Worm (Caenorhabditis elegans) whole organism, L3 larva: Measurements from ENCODE around the gene srh-85.

Experiments
- R02D3.7 ChIP-seq: fragments of 150-350 bp; optimal IDR thresholded peaks from 2 replicates; lab custom pipeline; 2014; ENCODE audit warnings: missing biosample characterization, missing genetic modification characterization
- ama-1 ChIP-seq: fragments of 150-350 bp; optimal IDR thresholded peaks from 2 replicates; lab custom pipeline; 2018
- ceh-16 ChIP-seq: sonication (generic microtip); optimal IDR thresholded peaks from 2 replicates; lab custom pipeline; 2017; ENCODE audit warnings: missing biosample characterization, missing genetic modification characterization
- ceh-28 ChIP-seq: fragments of 150-350 bp; optimal IDR thresholded peaks from 2 replicates; lab custom pipeline; 2014; ENCODE audit warnings: missing biosample characterization, missing genetic modification reagents, missing genetic modification characterization
- ceh-82 ChIP-seq: fragments of 150-350 bp; optimal IDR thresholded peaks from 2 replicates; lab custom pipeline; 2014; ENCODE audit warnings: missing biosample characterization, missing genetic modification characterization
- daf-12 ChIP-seq: fragments of 150-350 bp; optimal IDR thresholded peaks from 2 replicates; lab custom pipeline; 2014; ENCODE audit warnings: missing biosample characterization, missing genetic modification reagents, missing genetic modification characterization
- egl-27 ChIP-seq: sonication (generic microtip); optimal IDR thresholded peaks from 4 replicates; lab custom pipeline; 2017; ENCODE audit warnings: missing biosample characterization, missing genetic modification reagents, missing genetic modification characterization
- elt-2 ChIP-seq: sonication (generic microtip); optimal IDR thresholded peaks from 2 replicates; lab custom pipeline; 2016; ENCODE audit warnings: missing genetic modification reagents, mild to moderate bottlenecking, missing genetic modification characterization, missing compliant biosample characterization
- fkh-2 ChIP-seq: fragments of 150-350 bp; optimal IDR thresholded peaks from 2 replicates; lab custom pipeline; 2014; ENCODE audit warnings: missing biosample characterization, missing genetic modification reagents, missing genetic modification characterization
- fos-1 ChIP-seq: fragments of 150-350 bp; optimal IDR thresholded peaks from 2 replicates; lab custom pipeline; 2014; ENCODE audit warnings: missing biosample characterization, missing genetic modification characterization
- hmg-11 ChIP-seq: sonication (generic microtip); optimal IDR thresholded peaks from 2 replicates; lab custom pipeline; 2016; ENCODE audit warnings: missing genetic modification characterization, missing compliant biosample characterization
- jun-1 ChIP-seq: fragments of 150-350 bp; optimal IDR thresholded peaks from 2 replicates; lab custom pipeline; 2014; ENCODE audit warnings: missing biosample characterization, missing genetic modification reagents, missing genetic modification characterization
- lin-15B ChIP-seq: fragments of 150-350 bp; optimal IDR thresholded peaks from 2 replicates; lab custom pipeline; 2014; ENCODE audit warnings: missing biosample characterization, missing genetic modification characterization
- lsy-12 ChIP-seq: sonication (generic microtip); optimal IDR thresholded peaks from 2 replicates; lab custom pipeline; 2016; ENCODE audit warnings: mild to moderate bottlenecking, missing genetic modification characterization, missing compliant biosample characterization
- mdl-1 ChIP-seq: fragments of 150-350 bp; optimal IDR thresholded peaks from 2 replicates; lab custom pipeline; 2014; ENCODE audit warnings: missing biosample characterization, missing genetic modification characterization
- mml-1 ChIP-seq: fragments of 150-350 bp; sonication (generic microtip); optimal IDR thresholded peaks from 3 replicates; lab custom pipeline; 2014; ENCODE audit warnings: missing biosample characterization, missing genetic modification characterization
- nfya-1 ChIP-seq: sonication (generic microtip); optimal IDR thresholded peaks from 2 replicates; lab custom pipeline; 2017; ENCODE audit warnings: missing genetic modification characterization, mild to moderate bottlenecking, missing compliant biosample characterization, antibody characterized with exemption, moderate library complexity; ENCODE audit not compliant: insufficient read depth
- nhr-11 ChIP-seq: fragments of 150-350 bp; optimal IDR thresholded peaks from 2 replicates; lab custom pipeline; 2014; ENCODE audit warnings: missing biosample characterization, missing genetic modification characterization
- nhr-12 ChIP-seq: fragments of 150-350 bp; optimal IDR thresholded peaks from 2 replicates; lab custom pipeline; 2014; ENCODE audit warnings: missing biosample characterization, missing genetic modification characterization
- nhr-23 ChIP-seq: fragments of 150-350 bp; optimal IDR thresholded peaks from 2 replicates; lab custom pipeline; 2014; ENCODE audit warnings: missing biosample characterization, missing genetic modification reagents, missing genetic modification characterization
- nhr-237 ChIP-seq: fragments of 150-350 bp; optimal IDR thresholded peaks from 2 replicates; lab custom pipeline; 2014; ENCODE audit warnings: missing biosample characterization, missing genetic modification characterization
- nhr-28 ChIP-seq: fragments of 150-350 bp; optimal IDR thresholded peaks from 2 replicates; lab custom pipeline; 2014; ENCODE audit warnings: missing biosample characterization, missing genetic modification characterization
- nhr-67 ChIP-seq: fragments of 150-350 bp; optimal IDR thresholded peaks from 2 replicates; lab custom pipeline; 2014; ENCODE audit warnings: missing biosample characterization, missing genetic modification characterization
- nhr-76 ChIP-seq: fragments of 150-350 bp; sonication (generic microtip); optimal IDR thresholded peaks from 5 replicates; lab custom pipeline; 2014; ENCODE audit warnings: missing biosample characterization, missing genetic modification characterization
- nhr-77 ChIP-seq: fragments of 150-350 bp; optimal IDR thresholded peaks from 2 replicates; lab custom pipeline; 2014; ENCODE audit warnings: missing biosample characterization, missing genetic modification characterization
- pha-4 ChIP-seq: fragments of 150-350 bp; optimal IDR thresholded peaks from 2 replicates; lab custom pipeline; 2014; ENCODE audit warnings: missing biosample characterization, missing genetic modification reagents, missing genetic modification characterization
- pqm-1 ChIP-seq: fragments of 150-350 bp; optimal IDR thresholded peaks from 2 replicates; lab custom pipeline; 2017; ENCODE audit warnings: missing biosample characterization, missing genetic modification characterization, inconsistent platforms
- skn-1 ChIP-seq: fragments of 150-350 bp; optimal IDR thresholded peaks from 2 replicates; lab custom pipeline; 2014; ENCODE audit warnings: missing biosample characterization, missing genetic modification characterization
- snpc-4 ChIP-seq: fragments of 150-350 bp; optimal IDR thresholded peaks from 2 replicates; lab custom pipeline; 2014; ENCODE audit warnings: missing biosample characterization, missing genetic modification characterization
- unc-39 ChIP-seq: sonication (generic microtip); optimal IDR thresholded peaks from 4 replicates; lab custom pipeline; 2017; ENCODE audit warnings: missing biosample characterization, missing genetic modification characterization
- unc-62 ChIP-seq: fragments of 150-350 bp; sonication (generic microtip); optimal IDR thresholded peaks from 4 replicates; lab custom pipeline; 2014; ENCODE audit warnings: missing biosample characterization, missing genetic modification reagents, missing genetic modification characterization
- ztf-11 ChIP-seq: fragments of 150-350 bp; optimal IDR thresholded peaks from 2 replicates; lab custom pipeline; 2014; ENCODE audit warnings: missing biosample characterization, missing genetic modification characterization
- ztf-4 ChIP-seq: fragments of 150-350 bp; optimal IDR thresholded peaks from 2 replicates; lab custom pipeline; 2014; ENCODE audit warnings: missing biosample characterization, missing genetic modification characterization

Gene srh-85

DNA sequence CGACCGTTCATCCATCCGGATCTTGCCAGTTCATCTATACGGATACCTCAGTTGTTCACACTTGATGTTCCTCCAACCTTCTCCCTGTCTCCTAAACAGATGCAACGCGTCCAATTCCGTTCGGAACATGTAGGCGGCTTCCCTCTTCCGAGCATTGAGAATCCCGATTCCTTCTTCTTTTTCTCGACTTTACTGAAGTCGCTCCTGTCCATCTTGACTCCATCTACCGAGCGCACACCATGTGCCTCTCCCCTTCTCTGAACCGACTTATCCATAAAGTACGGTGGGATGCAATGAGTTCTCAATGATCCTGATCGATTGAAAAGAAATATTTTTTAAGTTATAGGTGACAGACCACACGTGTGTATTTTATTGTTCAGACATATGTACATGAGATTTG is 4.8 kb upstream of the srh-85 start:
- TF ChIP-seq egl-27 (tag; lab: Kevin White, UChicago), result no peak
- TF ChIP-seq nhr-76, result no peak
- TF ChIP-seq nfya-1 (tag; lab: Kevin White, UChicago), result no peak
- TF ChIP-seq ceh-16 (tag; lab: Kevin White, UChicago), result no peak

DNA sequence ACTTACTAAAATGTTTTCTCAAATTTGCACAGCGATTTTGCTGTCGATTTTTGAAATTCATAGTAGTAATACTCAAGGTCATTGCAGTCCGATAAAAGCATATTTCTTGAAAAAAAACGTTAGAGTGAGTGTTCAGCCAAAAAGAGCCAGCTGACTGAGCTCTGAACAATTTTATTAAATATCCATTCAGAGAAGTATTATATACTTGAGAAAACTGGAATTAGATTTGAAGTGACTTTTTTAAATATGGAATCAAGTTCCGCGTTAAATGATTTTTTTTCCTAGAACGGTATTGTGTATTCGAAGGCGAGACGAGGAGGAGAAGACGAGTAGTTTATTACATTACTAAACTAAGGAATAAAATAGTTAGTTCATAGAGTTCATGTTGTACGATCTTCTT is 4.2 kb upstream of the srh-85 start, which contains the start of gene srw-121:
Gene srw-121, minus strand, starts transcription at position 101 of the 400 bp plus-strand sequence.
- TF ChIP-seq fkh-2 (tag; lab: Kevin White, UChicago), result no peak
- TF ChIP-seq ceh-28 (tag; lab: Kevin White, UChicago), result no peak
- TF ChIP-seq nfya-1 (tag; lab: Kevin White, UChicago), result no peak
- no peak for TF ChIP-seq lsy-12 (tag; lab: Kevin White, UChicago)
- TF ChIP-seq mdl-1 (tag; lab: Kevin White, UChicago), result no peak
- no peak for TF ChIP-seq ceh-82 (tag; lab: Kevin White, UChicago)
- no peak for TF ChIP-seq nhr-23 (tag; lab: Kevin White, UChicago)
- no peak for TF ChIP-seq ama-1 (lab: Kevin White, UChicago)
- no peak for TF ChIP-seq nhr-77 (tag; lab: Kevin White, UChicago)
- no peak for TF ChIP-seq nhr-28
- TF ChIP-seq jun-1, result no peak
- TF ChIP-seq nhr-12 (tag; lab: Kevin White, UChicago), result no peak
- no peak for TF ChIP-seq hmg-11
- TF ChIP-seq mml-1 (tag; lab: Kevin White, UChicago), result no peak
- no peak for TF ChIP-seq unc-39 (tag; lab: Kevin White, UChicago)
- no peak for TF ChIP-seq nhr-67 (tag; lab: Kevin White, UChicago)
- TF ChIP-seq skn-1 (tag; lab: Kevin White, UChicago), result no peak
- no peak for TF ChIP-seq pha-4 (tag; lab: Kevin White, UChicago)
- TF ChIP-seq nhr-237 (tag; lab: Kevin White, UChicago), result no peak

DNA sequence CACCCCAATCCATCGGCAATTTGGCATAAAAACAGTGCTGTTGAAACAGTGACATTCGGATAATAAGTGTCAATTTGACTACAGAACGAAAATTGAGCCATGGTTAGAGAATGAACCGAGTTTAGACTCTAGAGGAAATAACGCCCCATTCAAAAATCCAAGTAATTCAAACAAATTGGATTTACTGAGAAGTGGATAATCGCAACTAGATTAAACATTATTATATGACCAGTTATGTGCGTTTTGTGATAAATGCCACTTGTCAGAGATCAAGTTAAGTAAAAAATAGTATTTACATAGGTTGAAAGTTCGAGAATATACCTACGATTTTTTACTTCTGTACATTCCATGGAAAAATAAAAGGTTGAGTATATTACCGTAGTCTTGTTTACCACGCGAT is 2.0 kb downstream of the srh-85 start, which contains the start of gene srw-139:
Gene srw-139, minus strand, starts transcription at position 101 of the 400 bp plus-strand sequence.
- TF ChIP-seq snpc-4 (no peak), pqm-1 (no peak), ama-1 (lab: Kevin White, UChicago) (no peak), ceh-16 (tag; lab: Kevin White, UChicago) (no peak), ztf-11 (tag; lab: Kevin White, UChicago) (no peak), nhr-11 (tag; lab: Kevin White, UChicago) (no peak), pha-4 (tag; lab: Kevin White, UChicago) (no peak)

DNA sequence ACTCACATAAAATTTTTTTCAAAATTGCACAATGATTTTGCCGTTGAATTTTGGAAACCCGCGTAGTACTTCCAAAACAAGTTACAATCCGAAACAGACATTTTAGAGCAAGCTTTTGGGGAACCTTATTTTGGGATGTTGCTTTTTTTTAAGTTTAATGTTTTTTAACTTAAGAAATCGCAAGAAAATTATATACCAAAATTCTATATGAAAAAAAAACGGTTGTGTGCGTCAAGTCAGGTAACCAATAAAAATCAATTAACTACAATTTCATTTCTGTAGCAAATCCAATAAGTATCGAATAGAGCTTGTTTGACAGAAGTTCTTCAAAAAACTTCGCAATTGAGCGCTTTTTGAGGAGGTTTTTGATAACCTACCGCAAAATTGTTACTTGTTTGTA is 4.0 kb downstream of the srh-85 start, which contains the start of gene srw-117:
Gene srw-117, minus strand, starts transcription at position 101 of the 400 bp plus-strand sequence.
- TF ChIP-seq fos-1 (tag; lab: Kevin White, UChicago) (no peak), hmg-11 (no peak)

DNA sequence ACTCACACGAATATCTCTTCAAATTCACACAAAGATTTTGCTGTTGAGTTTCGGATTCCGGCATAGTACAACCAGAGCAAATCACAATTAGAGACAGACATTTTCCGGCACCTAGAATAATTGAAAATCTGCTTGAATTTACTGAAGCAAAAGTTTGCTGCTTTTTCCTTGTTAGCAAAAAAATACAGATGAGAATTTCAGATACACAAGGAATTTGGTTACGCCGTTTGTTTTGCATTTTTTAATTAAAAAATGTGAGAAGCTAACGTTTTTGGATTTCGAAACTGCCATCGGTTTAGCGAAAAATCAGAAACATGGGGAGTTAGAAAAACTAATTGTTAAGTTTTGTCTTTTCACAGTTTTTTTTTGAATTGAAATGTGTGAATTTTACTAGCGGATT is 7.3 kb downstream of the srh-85 start, which contains the start of gene srw-118:
Gene srw-118, minus strand, starts transcription at position 101 of the 400 bp plus-strand sequence.
- TF ChIP-seq nhr-12 (tag; lab: Kevin White, UChicago) (no peak), mml-1 (tag; lab: Kevin White, UChicago) (no peak), ceh-28 (tag; lab: Kevin White, UChicago) (no peak)

DNA sequence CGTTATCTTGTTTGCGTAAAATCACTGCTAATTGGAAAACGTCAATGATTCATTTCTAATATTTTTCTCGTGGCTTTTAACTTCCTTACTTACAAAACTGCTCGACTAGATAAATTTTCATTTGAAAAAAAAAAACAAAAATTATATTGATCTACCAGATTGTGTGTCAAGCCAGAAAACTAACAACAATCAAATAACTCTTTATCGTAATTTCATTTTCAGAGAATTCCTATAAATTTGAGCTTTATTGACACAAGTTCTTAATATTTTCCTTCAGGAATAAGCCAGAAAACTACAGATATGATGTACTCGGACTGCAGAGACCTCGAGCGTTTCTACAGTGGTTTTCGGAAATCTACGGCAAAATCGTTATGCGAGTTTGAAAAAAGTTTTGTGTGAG is 11.0 kb downstream of the srh-85 start, which contains the start of gene srw-124:
Gene srw-124, plus strand, starts transcription at position 301 of the 400 bp plus-strand sequence.
- TF ChIP-seq lin-15B (tag; lab: Kevin White, UChicago) (no peak), ztf-4 (no peak), ceh-82 (tag; lab: Kevin White, UChicago) (no peak), elt-2 (tag; lab: Kevin White, UChicago) (no peak), nhr-23 (tag; lab: Kevin White, UChicago) (no peak), R02D3.7 (tag; lab: Kevin White, UChicago) (no peak), fos-1 (tag; lab: Kevin White, UChicago) (no peak), egl-27 (tag; lab: Kevin White, UChicago) (no peak), unc-62 (GFP tag; lab: Kevin White, UChicago) (no peak), nhr-12 (tag; lab: Kevin White, UChicago) (no peak), daf-12 (tag; lab: Kevin White, UChicago) (no peak), ztf-11 (tag; lab: Kevin White, UChicago) (no peak)
